Fruit fly (Drosophila melanogaster): ENCODE results near the gene Polr1E.

The Polr1E gene

dm6 chr3R:18314320-18314719, 12.8 kb upstream of the Polr1E start, which contains the start of gene PKD:
PKD (minus strand) TSS chr3R:18314407.
- TF ChIP-seq Dek (tag; optimal IDR thresholded peaks at IDR 0.05) (no peak), Camta (GFP tag; optimal IDR thresholded peaks at IDR 0.05) (no peak), tap (tag; optimal IDR thresholded peaks at IDR 0.05) (no peak), so (GFP tag; IDR thresholded peaks at IDR 0.05) (0 out of 3 replicates have a peak, but pooled peaks have one; percentile 25), CG7786 (GFP tag; optimal IDR thresholded peaks at IDR 0.05) (no peak), CG17361 (GFP tag; IDR thresholded peaks at IDR 0.05) (no peak), usp (GFP tag; optimal IDR thresholded peaks at IDR 0.05) (no peak), Scr (GFP tag; IDR thresholded peaks at IDR 0.05; ENCODE audit: partially characterized antibody) (peak; percentile 9; the same call in 1 of the 2 replicates), CG42726 (GFP tag; IDR thresholded peaks at IDR 0.05; ENCODE audit: partially characterized antibody) (peak; percentile 51; the same call in 1 of the 2 replicates), CG34224 (GFP tag; IDR thresholded peaks at IDR 0.05; ENCODE audit: partially characterized antibody) (0 out of 3 replicates have a peak, but pooled peaks have one; percentile 37), CG11504 (tag; optimal IDR thresholded peaks at IDR 0.05) (no peak), zen2 (GFP tag; IDR thresholded peaks at IDR 0.05; ENCODE audit: partially characterized antibody) (no peak), CG6654 (GFP tag; optimal IDR thresholded peaks at IDR 0.05) (no peak), Atf3 (GFP tag; optimal IDR thresholded peaks at IDR 0.05) (no peak), zfh1 (GFP tag; IDR thresholded peaks at IDR 0.05) (no peak), CG34376 (GFP tag; optimal IDR thresholded peaks at IDR 0.05) (peak; percentile 24), peb (GFP tag; IDR thresholded peaks at IDR 0.05) (no peak), CG8290 (GFP tag; optimal IDR thresholded peaks at IDR 0.05) (no peak), CG8290 (tag; optimal IDR thresholded peaks at IDR 0.05) (peak in 1 of 2 experiments; percentile 13), Six4 (GFP tag; optimal IDR thresholded peaks at IDR 0.05) (no peak), prd (optimal IDR thresholded peaks at IDR 0.05) (no peak), prd (GFP tag; IDR thresholded peaks at IDR 0.05) (0 out of 3 replicates have a peak, but pooled peaks have one; percentile 16), CG9932 (GFP tag; IDR thresholded peaks at IDR 0.05) (0 out of 2 replicates have a peak, but pooled peaks have one; percentile 14), wek (GFP tag; optimal IDR thresholded peaks at IDR 0.05) (no peak), otp (GFP tag; IDR thresholded peaks at IDR 0.05) (no peak), grn (GFP tag; optimal IDR thresholded peaks at IDR 0.05) (no peak), Deaf1 (tag; optimal IDR thresholded peaks at IDR 0.05) (peak; percentile 87), mam (GFP tag; optimal IDR thresholded peaks at IDR 0.05) (no peak), CG10267 (tag; optimal IDR thresholded peaks at IDR 0.05) (no peak), CG12071 (GFP tag; optimal IDR thresholded peaks at IDR 0.05) (peak; percentile 1), CG17328 (GFP tag; IDR thresholded peaks at IDR 0.05) (no peak), C15 (GFP tag; IDR thresholded peaks at IDR 0.05) (no peak), CG9817 (tag; optimal IDR thresholded peaks at IDR 0.05) (no peak), scrt (GFP tag; optimal IDR thresholded peaks at IDR 0.05) (peak; percentile 41), fd102C (GFP tag; optimal IDR thresholded peaks at IDR 0.05) (no peak), wdn (GFP tag; IDR thresholded peaks at IDR 0.05) (0 out of 2 replicates have a peak, but pooled peaks have one; percentile 36), CG8478 (optimal IDR thresholded peaks at IDR 0.05) (no peak), CG10431 (GFP tag; optimal IDR thresholded peaks at IDR 0.05) (no peak), Gug (GFP tag; IDR thresholded peaks at IDR 0.05) (no peak), CG7372 (GFP tag; IDR thresholded peaks at IDR 0.05) (no peak), CG3995 (GFP tag; optimal IDR thresholded peaks at IDR 0.05) (no peak), schlank (tag; optimal IDR thresholded peaks at IDR 0.05) (no peak), CG13287 (GFP tag; IDR thresholded peaks at IDR 0.05; ENCODE audit: partially characterized antibody) (peak; percentile 8; the same call in 1 of the 2 replicates), CG15514 (GFP tag; optimal IDR thresholded peaks at IDR 0.05) (peak; percentile 1), Opbp (GFP tag; IDR thresholded peaks at IDR 0.05; ENCODE audit: partially characterized antibody) (no peak), CG4820 (GFP tag; optimal IDR thresholded peaks at IDR 0.05) (no peak), ash1 (GFP tag; optimal IDR thresholded peaks at IDR 0.05) (no peak), abd-A (tag; optimal IDR thresholded peaks at IDR 0.05) (peak; percentile 80), Adf1 (GFP tag; IDR thresholded peaks at IDR 0.05) (peak; percentile 28; the same call in 1 of the 2 replicates), oc (tag; optimal IDR thresholded peaks at IDR 0.05) (no peak), Ravus (GFP tag; IDR thresholded peaks at IDR 0.05) (no peak), Dp (GFP tag; optimal IDR thresholded peaks at IDR 0.05) (no peak)
